Fruit fly (Drosophila melanogaster) whole organism, embryonic: Measurements from ENCODE around the gene sni.

Source experiments
- CG8359 ChIP-seq: fragments of 200-800 bp; sonication (Bioruptor generic); optimal IDR thresholded peaks from 2 replicates; lab custom pipeline; 2017; ENCODE audit warnings: missing biosample characterization, mild to moderate bottlenecking, missing genetic modification characterization, borderline replicate concordance
- CG9609 ChIP-seq: fragments of 200-800 bp; sonication (Bioruptor generic); optimal IDR thresholded peaks from 3 replicates; lab custom pipeline; 2016; ENCODE audit warnings: missing biosample characterization, missing genetic modification characterization
- Deaf1 ChIP-seq: fragments of 200-800 bp; optimal IDR thresholded peaks from 3 replicates; lab custom pipeline; 2019; ENCODE audit warnings: missing biosample characterization, mild to moderate bottlenecking, missing genetic modification characterization, moderate library complexity
- Hr39 ChIP-seq: fragments of >200 bp; optimal IDR thresholded peaks from 2 replicates; lab custom pipeline; 2017
- Ssrp ChIP-seq: fragments of 200-800 bp; sonication (Bioruptor generic); optimal IDR thresholded peaks from 2 replicates; lab custom pipeline; 2018; ENCODE audit warnings: missing biosample characterization, mild to moderate bottlenecking, missing genetic modification characterization, moderate library complexity
- jigr1 ChIP-seq: fragments of 200-800 bp; sonication (Bioruptor generic); IDR thresholded peaks from 3 replicates; pipeline ENCODE4 v1.3.6; 2022; ENCODE audit warnings: missing biosample characterization, missing genetic modification characterization
- zfh1 ChIP-seq: fragments of 200-800 bp; sonication (Bioruptor generic); IDR thresholded peaks from 3 replicates; pipeline ENCODE4 v1.3.6; 2022; ENCODE audit warnings: missing biosample characterization, missing genetic modification characterization

DNA sequence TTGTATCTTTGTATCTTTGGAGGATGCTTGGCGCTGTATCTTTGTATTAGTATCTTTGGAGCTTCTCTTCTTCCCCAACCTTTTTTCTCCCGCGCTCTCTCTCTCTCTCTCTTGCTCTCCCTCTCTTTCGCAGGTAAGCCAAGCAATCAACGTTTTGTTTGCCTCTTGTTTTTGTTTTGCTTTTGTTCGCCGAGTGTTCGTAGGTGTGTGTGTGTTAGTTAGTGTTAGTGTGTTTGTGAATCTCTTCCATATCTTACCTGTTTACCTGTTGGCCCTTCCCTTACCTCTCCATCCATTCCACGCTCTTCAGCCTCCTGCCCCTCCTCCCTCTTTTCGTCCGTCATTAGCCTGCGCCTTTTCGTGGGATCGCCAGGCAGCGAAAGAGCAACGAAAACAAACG is 29.8 kb downstream of the sni start:
- TF ChIP-seq zfh1 (GFP tag; lab: Robert Waterston, UW) = no peak
- TF ChIP-seq Deaf1 (tag; lab: Kevin White, UChicago) = no peak
- no peak for TF ChIP-seq Ssrp (tag; lab: Kevin White, UChicago)
- no peak for TF ChIP-seq CG9609
- TF ChIP-seq jigr1 (GFP tag; lab: Robert Waterston, UW) = no peak
- TF ChIP-seq CG8359 (GFP tag; lab: Kevin White, UChicago) = no peak
- TF ChIP-seq Hr39 (lab: Kevin White, UChicago) = no peak
